Worm (Caenorhabditis elegans): Measurements from ENCODE around the gene srh-37.

The srh-37 gene

DNA sequence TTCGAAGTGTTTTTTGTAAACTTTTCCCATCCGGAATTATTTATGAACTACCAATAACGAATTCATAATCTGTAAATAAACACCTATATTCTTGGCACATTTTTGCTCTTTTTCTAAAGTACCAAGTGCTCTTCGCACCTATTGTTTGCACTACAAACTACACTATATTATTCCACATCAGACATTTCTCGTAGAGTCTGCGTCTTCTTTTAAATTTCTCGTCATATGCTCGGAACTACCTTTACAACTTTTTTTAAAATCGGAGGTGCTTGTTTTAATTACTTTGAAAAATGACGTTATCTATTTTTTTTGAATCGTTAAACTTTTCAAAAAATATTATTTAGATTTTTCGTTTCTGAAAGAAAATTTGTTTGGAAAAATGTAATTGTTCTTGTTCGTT is 47.5 kb downstream of the srh-37 start, which contains the start of gene nhr-201:
nhr-201 (plus strand) TSS at position 29 of the 400 bp plus-strand sequence.
- no peak for TF ChIP-seq fkh-4 (tag; optimal IDR thresholded peaks at IDR 0.05; ENCODE audit: borderline replicate concordance)
- peak; percentile 19 for TF ChIP-seq elt-2 (tag; optimal IDR thresholded peaks at IDR 0.05)
- no peak for TF ChIP-seq lin-14 (GFP tag; optimal IDR thresholded peaks at IDR 0.05)
- TF ChIP-seq nhr-20 (tag; optimal IDR thresholded peaks at IDR 0.05), result peak; percentile 85
- peak; percentile 10 for TF ChIP-seq nhr-71 (tag; optimal IDR thresholded peaks at IDR 0.05)
- TF ChIP-seq efl-1 (optimal IDR thresholded peaks at IDR 0.05), result no peak
- peak in 1 of 2 experiments; percentile 84 for TF ChIP-seq efl-1 (GFP tag; optimal IDR thresholded peaks at IDR 0.05 in 1 of 2)
- no peak for TF ChIP-seq ets-5 (GFP tag; IDR thresholded peaks at IDR 0.05)

DNA sequence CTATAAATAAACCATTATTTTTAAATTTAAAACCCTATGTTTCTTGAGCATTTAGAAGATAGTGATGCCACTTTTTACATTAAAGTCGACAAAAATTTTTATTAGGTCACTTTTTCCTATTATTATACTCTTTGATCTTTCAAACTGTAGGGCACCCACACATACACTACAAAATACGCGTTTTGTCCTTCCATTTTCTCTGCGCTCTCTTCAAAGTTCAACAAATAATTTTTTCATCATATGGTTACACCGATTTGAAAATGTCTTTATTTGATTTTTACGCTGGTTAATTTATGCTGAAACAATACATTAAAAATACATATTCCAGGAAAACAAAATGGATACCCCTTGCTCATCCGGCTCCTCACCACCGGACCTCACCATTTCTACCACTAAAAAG is 50.1 kb downstream of the srh-37 start, which contains the start of gene nhr-202:
nhr-202 (plus strand) TSS at position 326 of the 400 bp plus-strand sequence.
- TF ChIP-seq hlh-4 (tag; optimal IDR thresholded peaks at IDR 0.05) (no peak), tlp-1 (tag; optimal IDR thresholded peaks at IDR 0.05) (no peak), snu-23 (GFP tag; optimal IDR thresholded peaks at IDR 0.05) (peak; percentile 29), isw-1 (GFP tag; IDR thresholded peaks at IDR 0.05) (no peak), C04F5.9 (tag; optimal IDR thresholded peaks at IDR 0.05) (no peak), nhr-85 (tag) (peak; percentile 70), efl-3 (GFP tag; optimal IDR thresholded peaks at IDR 0.05) (no peak), nhr-84 (tag; optimal IDR thresholded peaks at IDR 0.05) (no peak), dsc-1 (tag; optimal IDR thresholded peaks at IDR 0.05) (no peak), vab-15 (tag; optimal IDR thresholded peaks at IDR 0.05) (no peak), elt-2 (tag; optimal IDR thresholded peaks at IDR 0.05) (peak; percentile 24), nhr-71 (tag; optimal IDR thresholded peaks at IDR 0.05) (peak; percentile 39), F16B12.6 (tag; optimal IDR thresholded peaks at IDR 0.05) (no peak), unc-98 (GFP tag; IDR thresholded peaks at IDR 0.05) (no peak), mep-1 (tag; optimal IDR thresholded peaks at IDR 0.05) (peak; percentile 25), lsy-2 (tag; optimal IDR thresholded peaks at IDR 0.05) (peak in 1 of 2 experiments; percentile 5), lin-35 (GFP tag; optimal IDR thresholded peaks at IDR 0.05) (peak in 1 of 2 experiments; percentile 11), lin-13 (GFP tag; optimal IDR thresholded peaks at IDR 0.05) (no peak), ztf-11 (tag; optimal IDR thresholded peaks at IDR 0.05) (no peak), ceh-82 (tag; optimal IDR thresholded peaks at IDR 0.05) (no peak), sptf-1 (tag; optimal IDR thresholded peaks at IDR 0.05) (no peak), nhr-20 (tag; optimal IDR thresholded peaks at IDR 0.05) (peak; percentile 66), efl-1 (optimal IDR thresholded peaks at IDR 0.05) (no peak), efl-1 (GFP tag; optimal IDR thresholded peaks at IDR 0.05 in 1 of 2) (peak in 1 of 2 experiments; percentile 8), ceh-63 (GFP tag; optimal IDR thresholded peaks at IDR 0.05) (no peak), nhr-47 (tag; optimal IDR thresholded peaks at IDR 0.05) (no peak), ceh-90 (tag; optimal IDR thresholded peaks at IDR 0.05) (no peak), mdl-1 (tag; optimal IDR thresholded peaks at IDR 0.05) (no peak), fkh-10 (GFP tag; optimal IDR thresholded peaks at IDR 0.05) (no peak)

Measured in whole organism, L1 larva.